Worm (Caenorhabditis elegans) whole organism, L2 larva: ENCODE results near the gene tpk-1.

Experiments
- ZK546.5 ChIP-seq: sonication (generic microtip); optimal IDR thresholded peaks from 2 replicates; lab custom pipeline; 2017; ENCODE audit warnings: missing biosample characterization, missing genetic modification characterization
- egl-27 ChIP-seq: sonication (generic microtip); optimal IDR thresholded peaks from 3 replicates; lab custom pipeline; 2017; ENCODE audit warnings: missing biosample characterization, missing genetic modification reagents, missing genetic modification characterization
- elt-1 ChIP-seq: fragments of 150-350 bp; optimal IDR thresholded peaks from 2 replicates; lab custom pipeline; 2014; ENCODE audit warnings: missing biosample characterization, missing genetic modification characterization
- lin-13 ChIP-seq: fragments of 150-350 bp; optimal IDR thresholded peaks from 2 replicates; lab custom pipeline; 2014; ENCODE audit warnings: missing biosample characterization, missing genetic modification reagents, missing genetic modification characterization
- lin-39 ChIP-seq: fragments of 150-350 bp; optimal IDR thresholded peaks from 2 replicates; lab custom pipeline; 2014; ENCODE audit warnings: missing biosample characterization, missing genetic modification reagents, missing genetic modification characterization
- nhr-23 ChIP-seq: fragments of 150-350 bp; optimal IDR thresholded peaks from 2 replicates; lab custom pipeline; 2014; ENCODE audit warnings: missing biosample characterization, missing genetic modification reagents, missing genetic modification characterization
- sem-4 ChIP-seq: fragments of 150-350 bp; optimal IDR thresholded peaks from 2 replicates; lab custom pipeline; 2014; ENCODE audit warnings: missing biosample characterization, missing genetic modification reagents, missing genetic modification characterization
- unc-55 ChIP-seq: fragments of 150-350 bp; sonication (generic microtip); optimal IDR thresholded peaks from 3 replicates; lab custom pipeline; 2014; ENCODE audit warnings: missing biosample characterization, missing genetic modification reagents, missing genetic modification characterization
- unc-62 ChIP-seq: fragments of 150-350 bp; optimal IDR thresholded peaks from 2 replicates; lab custom pipeline; 2014; ENCODE audit warnings: missing biosample characterization, missing genetic modification reagents, missing genetic modification characterization

- TF ChIP-seq lin-13 (GFP tag; lab: Kevin White, UChicago) (no peak), nhr-23 (tag; lab: Kevin White, UChicago) (no peak), unc-55 (no peak), sem-4 (no peak), lin-39 (tag; lab: Kevin White, UChicago) (no peak), elt-1 (tag; lab: Kevin White, UChicago) (no peak), egl-27 (no peak), ZK546.5 (no peak), unc-62 (GFP tag; lab: Kevin White, UChicago) (no peak)
These were observed 17.2 kb upstream of the tpk-1 start, which contains the start of gene asna-1 for ce11 chrIII:8894782-8895181.
